Worm (Caenorhabditis elegans): ENCODE measurements around the gene T22B3.3.

Gene T22B3.3

DNA sequence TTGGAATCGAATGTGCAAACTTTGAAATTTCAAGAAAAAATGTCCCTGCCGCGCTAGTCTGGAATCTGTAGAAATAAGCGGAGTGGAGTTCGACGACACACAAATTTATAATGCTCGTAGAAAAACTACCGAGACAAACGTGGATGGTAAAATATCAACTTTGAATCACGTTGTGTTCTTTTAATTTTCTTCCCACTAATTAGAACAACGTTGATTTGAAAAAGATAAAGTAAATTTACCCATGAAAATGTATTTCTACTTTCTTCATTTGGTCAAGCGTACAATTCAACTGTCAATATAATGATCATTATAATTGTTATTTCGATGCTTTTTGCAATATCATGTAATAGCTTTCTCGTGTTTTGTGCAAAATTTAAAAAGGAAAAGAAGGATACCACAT is 38.8 kb upstream of the T22B3.3 start, which contains the start of gene K01A6.5:
Gene K01A6.5 (plus strand): TSS at position 301 of the 400 bp plus-strand sequence.
- TF ChIP-seq ceh-90 (tag; optimal IDR thresholded peaks at IDR 0.05) (no peak), mab-9 (GFP tag; IDR thresholded peaks at IDR 0.05) (no peak), unc-130 (tag; optimal IDR thresholded peaks at IDR 0.05) (no peak), lin-35 (GFP tag; optimal IDR thresholded peaks at IDR 0.05) (no peak), irx-1 (tag; optimal IDR thresholded peaks at IDR 0.05) (no peak), hpl-2 (GFP tag; optimal IDR thresholded peaks at IDR 0.05) (no peak), sox-4 (tag; optimal IDR thresholded peaks at IDR 0.05) (no peak), lin-39 (tag; optimal IDR thresholded peaks at IDR 0.05) (no peak), nhr-90 (tag; optimal IDR thresholded peaks at IDR 0.05; ENCODE audit: poor library complexity) (no peak), swsn-7 (tag; optimal IDR thresholded peaks at IDR 0.05) (no peak), vab-15 (tag; optimal IDR thresholded peaks at IDR 0.05) (no peak), dsc-1 (tag; optimal IDR thresholded peaks at IDR 0.05) (no peak), nhr-71 (tag; optimal IDR thresholded peaks at IDR 0.05) (no peak), xbp-1 (tag; optimal IDR thresholded peaks at IDR 0.05) (no peak)

DNA sequence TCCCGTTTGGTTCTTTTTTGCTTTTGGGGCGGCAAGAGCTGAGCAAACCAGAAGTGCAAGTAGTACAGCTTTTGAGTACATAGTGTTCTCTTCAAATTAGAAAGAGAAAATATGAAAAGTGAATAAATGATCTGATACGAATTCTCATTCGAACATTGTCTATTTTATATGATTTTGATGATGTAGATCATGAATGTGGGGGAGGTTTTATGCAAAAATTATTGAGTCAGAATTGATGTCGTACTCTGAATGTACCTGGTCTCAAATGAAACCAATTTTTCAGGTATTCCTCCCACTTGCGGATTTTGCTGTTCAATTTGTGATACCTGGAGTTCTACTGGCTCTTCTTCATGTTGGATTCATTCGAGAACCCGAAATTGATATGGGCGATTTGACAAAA is 36.6 kb upstream of the T22B3.3 start, which contains the start of gene K01A6.4:
Gene K01A6.4 (minus strand): TSS at position 101 of the 400 bp plus-strand sequence.
- TF ChIP-seq ceh-90 (tag; optimal IDR thresholded peaks at IDR 0.05) (no peak), lir-3 (tag; optimal IDR thresholded peaks at IDR 0.05; ENCODE audit: poor library complexity) (no peak), ama-1 (optimal IDR thresholded peaks at IDR 0.05) (no peak)

DNA sequence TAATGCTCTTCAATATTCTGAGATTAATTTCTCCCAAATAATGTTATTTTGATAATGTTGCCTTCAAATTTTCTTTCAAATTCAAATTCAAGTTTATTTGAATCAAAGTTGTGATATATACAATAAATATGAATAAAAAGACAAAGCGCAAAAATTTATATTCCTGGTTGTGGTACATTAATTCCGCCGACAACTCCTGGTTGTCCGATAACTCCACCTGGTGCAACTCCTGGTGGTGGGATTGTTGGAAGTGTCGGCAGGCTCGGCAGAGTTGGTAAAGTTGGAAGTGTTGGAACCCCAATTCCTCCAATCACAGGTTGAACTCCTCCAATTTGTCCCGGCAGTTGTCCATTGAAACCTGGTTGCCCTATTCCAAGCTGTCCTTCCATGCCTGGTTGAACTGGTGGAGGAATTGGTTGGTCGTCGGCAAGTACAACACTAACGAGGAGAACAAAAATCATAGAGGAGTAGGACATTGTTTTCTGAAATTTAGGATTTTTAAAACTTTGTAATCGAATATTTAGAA is 34.6 kb upstream of the T22B3.3 start, which contains the start of gene K01A6.7:
Gene K01A6.7 (minus strand): TSS at position 476 of the 526 bp plus-strand sequence.
- no peak for TF ChIP-seq lir-3 (tag; optimal IDR thresholded peaks at IDR 0.05; ENCODE audit: poor library complexity)
- TF ChIP-seq ces-1 (GFP tag; optimal IDR thresholded peaks at IDR 0.05): no peak
- TF ChIP-seq sptf-1 (tag; optimal IDR thresholded peaks at IDR 0.05): no peak
- no peak for TF ChIP-seq nhr-90 (tag; optimal IDR thresholded peaks at IDR 0.05; ENCODE audit: poor library complexity)

ce11 chrIV:11737269-11737668 is 33.7 kb upstream of the T22B3.3 start, which contains the start of gene K01A6.8:
Gene K01A6.8 (minus strand): TSS chrIV:11737369.
- no peak for TF ChIP-seq lin-39 (tag; optimal IDR thresholded peaks at IDR 0.05)
- TF ChIP-seq efl-1 (optimal IDR thresholded peaks at IDR 0.05): no peak
- peak in 1 of 2 experiments; percentile 32 for TF ChIP-seq efl-1 (GFP tag; optimal IDR thresholded peaks at IDR 0.05 in 1 of 2)
- no peak for TF ChIP-seq nhr-77 (tag; optimal IDR thresholded peaks at IDR 0.05)
- TF ChIP-seq nhr-11 (tag; optimal IDR thresholded peaks at IDR 0.05): no peak

DNA sequence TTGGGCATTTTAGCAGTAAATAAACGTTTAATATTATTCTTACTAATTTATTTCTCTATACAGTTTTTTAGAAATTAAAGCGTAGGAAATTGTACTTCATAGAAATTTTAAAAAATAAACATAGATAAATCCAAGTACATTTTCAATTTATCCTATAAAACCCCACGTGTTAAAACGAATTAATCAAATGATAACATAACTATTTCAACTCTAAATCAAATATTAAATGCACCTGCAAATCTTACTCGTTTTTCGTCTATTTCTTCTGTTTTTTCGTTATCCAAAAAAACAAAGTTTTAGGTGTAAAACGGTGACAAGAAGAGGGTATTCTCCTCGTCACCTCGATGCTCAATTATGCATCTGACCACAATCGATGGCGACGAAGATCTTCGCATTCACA is 31.4 kb upstream of the T22B3.3 start, which contains the start of gene K01A6.6:
Gene K01A6.6 (plus strand): TSS at position 301 of the 400 bp plus-strand sequence.
- TF ChIP-seq ceh-82 (tag; optimal IDR thresholded peaks at IDR 0.05) (no peak), hlh-4 (tag; optimal IDR thresholded peaks at IDR 0.05) (no peak), unc-86 (tag; optimal IDR thresholded peaks at IDR 0.05) (no peak), mdl-1 (tag; optimal IDR thresholded peaks at IDR 0.05) (no peak), pax-3 (tag; optimal IDR thresholded peaks at IDR 0.05) (no peak), ceh-88 (GFP tag; IDR thresholded peaks at IDR 0.05) (no peak), efl-1 (optimal IDR thresholded peaks at IDR 0.05) (no peak), efl-1 (GFP tag; optimal IDR thresholded peaks at IDR 0.05 in 1 of 2) (no peak), xbp-1 (tag; optimal IDR thresholded peaks at IDR 0.05) (no peak), snpc-4 (tag; optimal IDR thresholded peaks at IDR 0.05) (no peak)

DNA sequence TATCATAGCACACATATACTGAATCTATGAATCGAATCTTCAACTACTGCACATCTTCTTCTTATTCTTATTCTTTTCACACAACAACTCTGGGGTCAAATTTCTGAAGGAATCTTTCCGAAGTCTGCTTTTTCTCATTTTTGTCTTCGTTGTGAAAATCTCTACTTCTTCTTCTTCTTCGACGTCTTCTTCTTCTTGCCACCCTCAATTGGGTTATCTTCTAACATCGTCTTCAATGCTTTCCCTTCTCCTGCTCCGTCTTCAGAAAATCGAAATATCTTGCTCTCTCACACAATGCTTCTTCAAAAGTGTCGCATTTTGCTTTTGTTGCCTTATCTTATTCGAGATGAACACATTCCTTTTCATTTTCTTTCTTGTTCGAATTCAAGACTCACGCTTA is 19.7 kb upstream of the T22B3.3 start:
- no peak for TF ChIP-seq hpl-2 (GFP tag; optimal IDR thresholded peaks at IDR 0.05)
- TF ChIP-seq zag-1 (tag; optimal IDR thresholded peaks at IDR 0.05): no peak
- TF ChIP-seq ztf-4 (tag; optimal IDR thresholded peaks at IDR 0.05): no peak
- no peak for TF ChIP-seq unc-98 (GFP tag; IDR thresholded peaks at IDR 0.05)
- TF ChIP-seq aly-2 (tag; optimal IDR thresholded peaks at IDR 0.05): no peak
- TF ChIP-seq Y116A8C.19 (tag; optimal IDR thresholded peaks at IDR 0.05; ENCODE audit: borderline replicate concordance): no peak
- TF ChIP-seq fos-1 (tag; optimal IDR thresholded peaks at IDR 0.05): no peak
- TF ChIP-seq pqm-1 (tag; optimal IDR thresholded peaks at IDR 0.05): no peak
- TF ChIP-seq nhr-11 (tag; optimal IDR thresholded peaks at IDR 0.05): no peak
- peak; percentile 53 for TF ChIP-seq lin-14 (GFP tag; optimal IDR thresholded peaks at IDR 0.05)
- TF ChIP-seq hlh-17 (GFP tag; optimal IDR thresholded peaks at IDR 0.05; ENCODE audit: borderline replicate concordance): no peak
- peak in 1 of 3 experiments; percentile 9 for TF ChIP-seq ceh-82 (tag; optimal IDR thresholded peaks at IDR 0.05)
- TF ChIP-seq tlp-1 (tag; optimal IDR thresholded peaks at IDR 0.05): no peak
- no peak for TF ChIP-seq sptf-1 (tag; optimal IDR thresholded peaks at IDR 0.05)
- TF ChIP-seq fkh-10 (GFP tag; optimal IDR thresholded peaks at IDR 0.05): peak; percentile 19
- TF ChIP-seq nhr-12 (tag; optimal IDR thresholded peaks at IDR 0.05): no peak
- no peak for TF ChIP-seq mab-9 (GFP tag; IDR thresholded peaks at IDR 0.05)
- TF ChIP-seq nhr-77 (tag; optimal IDR thresholded peaks at IDR 0.05): no peak
- TF ChIP-seq ceh-90 (tag; optimal IDR thresholded peaks at IDR 0.05): no peak

Measured in whole organism, L1 larva.